Worm (Caenorhabditis elegans) whole organism, L1 larva: ENCODE data around the gene fmo-2.

Source experiments
- lin-15B ChIP-seq: fragments of 150-350 bp; sonication (generic microtip); optimal IDR thresholded peaks from 3 replicates; lab custom pipeline; 2014; ENCODE audit warnings: missing biosample characterization, missing genetic modification characterization
- lin-39 ChIP-seq: fragments of 150-350 bp; optimal IDR thresholded peaks from 2 replicates; lab custom pipeline; 2014; ENCODE audit warnings: missing biosample characterization, missing genetic modification reagents, missing genetic modification characterization
- lsy-2 ChIP-seq, 2 experiments: fragments of 150-350 bp; optimal IDR thresholded peaks; 2 replicates each; lab custom pipeline; 2014; ENCODE audit warnings: missing biosample characterization in 2 of 2, missing genetic modification characterization in 2 of 2
- nhr-20 ChIP-seq: sonication (generic microtip); optimal IDR thresholded peaks from 2 replicates; lab custom pipeline; 2016; ENCODE audit warnings: mild to moderate bottlenecking, missing genetic modification characterization, missing compliant biosample characterization
- pqm-1 ChIP-seq: sonication (generic microtip); optimal IDR thresholded peaks from 3 replicates; lab custom pipeline; 2017; ENCODE audit warnings: missing biosample characterization, missing genetic modification characterization
- sox-4 ChIP-seq: sonication (generic microtip); optimal IDR thresholded peaks from 2 replicates; lab custom pipeline; 2016; ENCODE audit warnings: missing genetic modification characterization, missing compliant biosample characterization
- unc-62 ChIP-seq: fragments of 150-350 bp; optimal IDR thresholded peaks from 2 replicates; lab custom pipeline; 2014; ENCODE audit warnings: missing biosample characterization, missing genetic modification reagents, missing genetic modification characterization

ce11 chrIV:10697022-10697979, 15.0 kb downstream of the fmo-2 start, which contains the start of gene allo-1:
- TF ChIP-seq sox-4 (tag; lab: Kevin White, UChicago) (no peak), nhr-20 (tag; lab: Kevin White, UChicago) (peak; percentile 86), pqm-1 (tag; lab: Kevin White, UChicago) (no peak), lsy-2 (tag; optimal IDR thresholded peaks at IDR 0.05; lab: Kevin White, UChicago) (peak; percentile 66 to 86), unc-62 (GFP tag; lab: Kevin White, UChicago) (no peak), lin-15B (no peak), lin-39 (tag; lab: Kevin White, UChicago) (no peak)
